Worm (Caenorhabditis elegans): ENCODE measurements around the gene R02D5.1.
A peak's percentile ranks its signal among the peaks of the same experiment; 100 is the strongest.

DNA sequence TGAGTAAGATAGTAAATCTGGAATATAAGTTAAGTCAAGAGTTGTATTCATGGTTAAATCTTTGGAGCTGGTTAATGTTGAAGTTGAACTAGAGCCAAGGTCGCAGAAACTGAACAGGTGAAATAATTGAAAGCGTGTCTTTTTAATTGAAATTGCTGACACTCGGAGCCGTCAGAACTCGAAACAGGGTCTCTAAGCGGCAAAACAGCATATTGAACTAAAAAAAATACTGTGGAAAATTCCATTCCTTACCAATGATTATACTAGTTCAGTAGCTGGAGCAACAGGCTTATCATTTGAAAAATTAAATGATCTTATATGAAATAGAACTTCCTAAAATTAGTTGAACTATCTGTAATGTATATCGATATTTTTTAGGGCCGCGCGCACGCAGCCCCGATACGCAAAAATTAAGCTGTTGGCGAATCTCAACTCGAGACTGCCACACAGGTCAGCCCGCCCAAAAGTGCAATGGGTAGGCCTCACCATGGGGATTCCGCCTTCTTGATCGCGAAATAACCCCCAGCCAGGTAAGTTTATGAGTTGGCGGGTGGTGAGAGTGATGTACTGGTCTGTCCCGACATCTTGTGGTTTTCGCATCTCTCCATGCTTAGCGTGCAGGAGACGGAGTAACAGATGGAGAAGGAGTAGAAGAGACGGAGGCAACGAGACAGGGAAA, 39.7 kb upstream of the R02D5.1 start, which contains the start of gene srz-97:
- TF ChIP-seq elt-2 (tag; optimal IDR thresholded peaks at IDR 0.05) (peak; percentile 65), nhr-237 (tag; optimal IDR thresholded peaks at IDR 0.05) (no peak)
